Fruit fly (Drosophila melanogaster): ENCODE results near the gene Taf4.
A peak's percentile ranks its signal among the peaks of the same experiment; 100 is the strongest.

Gene Taf4

DNA sequence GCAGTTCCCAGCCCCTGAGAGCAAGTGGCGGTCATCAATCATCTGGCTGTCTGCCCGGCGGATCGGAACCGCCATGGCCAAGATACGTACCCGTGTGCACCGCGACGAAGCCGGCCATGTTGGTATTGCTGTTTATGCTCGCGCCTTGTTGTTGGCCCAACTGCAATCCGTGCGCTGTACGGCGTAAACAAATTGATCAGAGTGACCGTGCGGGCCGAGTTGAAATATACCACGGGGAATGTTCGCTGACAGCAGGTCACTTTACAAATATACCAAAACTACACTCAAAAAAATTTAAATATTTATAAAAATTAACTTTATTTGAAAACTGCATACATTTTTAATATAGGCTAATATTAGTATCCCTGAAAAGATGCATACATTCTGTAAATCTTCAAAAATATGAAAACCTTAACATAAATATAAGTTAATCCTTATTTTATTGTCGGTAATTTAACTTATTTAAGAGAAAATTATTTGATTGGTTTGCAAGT is 25.6 kb upstream of the Taf4 start, which contains the start of gene Tasp1 (continued):
- peak; percentile 53 for TF ChIP-seq tap (tag; optimal IDR thresholded peaks at IDR 0.05)
- no peak for TF ChIP-seq CG2678 (tag; optimal IDR thresholded peaks at IDR 0.05)
- no peak for TF ChIP-seq otp (GFP tag; IDR thresholded peaks at IDR 0.05)
- TF ChIP-seq cwo (GFP tag; optimal IDR thresholded peaks at IDR 0.05), result no peak
- peak; percentile 39 for TF ChIP-seq CG7271 (tag; optimal IDR thresholded peaks at IDR 0.05)
- peak; percentile 54 for TF ChIP-seq onecut (GFP tag; IDR thresholded peaks at IDR 0.05)
- TF ChIP-seq Hr51 (GFP tag; optimal IDR thresholded peaks at IDR 0.05), result peak in 1 of 2 experiments; percentile 4
- no peak for TF ChIP-seq CG1647 (GFP tag; optimal IDR thresholded peaks at IDR 0.05)
- TF ChIP-seq sim (GFP tag; IDR thresholded peaks at IDR 0.05), result peak; percentile 54; the same call in 1 of the 2 replicates
- no peak for TF ChIP-seq Hr78 (GFP tag; optimal IDR thresholded peaks at IDR 0.05)
- peak; percentile 12 for TF ChIP-seq CG12942 (GFP tag; optimal IDR thresholded peaks at IDR 0.05)
- TF ChIP-seq CG33213 (GFP tag; optimal IDR thresholded peaks at IDR 0.05), result no peak
- TF ChIP-seq Opbp (GFP tag; IDR thresholded peaks at IDR 0.05; ENCODE audit: partially characterized antibody), result peak; percentile 56; the same call in 1 of the 3 replicates
- TF ChIP-seq Myb (GFP tag; optimal IDR thresholded peaks at IDR 0.05), result no peak
- TF ChIP-seq stwl (tag; optimal IDR thresholded peaks at IDR 0.05), result peak; percentile 47
- peak; percentile 43 for TF ChIP-seq CG3281 (GFP tag; optimal IDR thresholded peaks at IDR 0.05)
- peak; percentile 41 for TF ChIP-seq Six4 (GFP tag; optimal IDR thresholded peaks at IDR 0.05)
- no peak for TF ChIP-seq pita (GFP tag; optimal IDR thresholded peaks at IDR 0.05)
- no peak for TF ChIP-seq GATAe (GFP tag; conservative IDR thresholded peaks at IDR 0.05)
- peak; percentile 20 for TF ChIP-seq Bdp1 (GFP tag; optimal IDR thresholded peaks at IDR 0.05)
- 0 out of 2 replicates have a peak, but pooled peaks have one; percentile 24 for TF ChIP-seq peb (GFP tag; IDR thresholded peaks at IDR 0.05)
- peak; percentile 52; the same call in 1 of the 2 replicates for TF ChIP-seq al (GFP tag; IDR thresholded peaks at IDR 0.05)
- no peak for TF ChIP-seq CG10543 (GFP tag; optimal IDR thresholded peaks at IDR 0.05)
- TF ChIP-seq CG34422 (GFP tag; IDR thresholded peaks at IDR 0.05), result peak; percentile 87; the same call in 2 of the 3 replicates
- TF ChIP-seq MBD-R2 (GFP tag; IDR thresholded peaks at IDR 0.05), result peak; percentile 96
- peak; percentile 5 for TF ChIP-seq CG16815 (GFP tag; optimal IDR thresholded peaks at IDR 0.05)
- TF ChIP-seq CG17361 (GFP tag; IDR thresholded peaks at IDR 0.05), result no peak; the same call in 1 of the 3 replicates
- TF ChIP-seq schlank (tag; optimal IDR thresholded peaks at IDR 0.05), result no peak
- TF ChIP-seq Sox102F (GFP tag; optimal IDR thresholded peaks at IDR 0.05), result no peak
- TF ChIP-seq CG32772 (GFP tag; IDR thresholded peaks at IDR 0.05), result peak; percentile 63
- no peak for TF ChIP-seq scrt (GFP tag; optimal IDR thresholded peaks at IDR 0.05)
- TF ChIP-seq jumu (GFP tag; optimal IDR thresholded peaks at IDR 0.05), result no peak
- peak; percentile 40 for TF ChIP-seq chn (GFP tag; optimal IDR thresholded peaks at IDR 0.05)
- TF ChIP-seq bab2 (GFP tag; optimal IDR thresholded peaks at IDR 0.05), result no peak
- TF ChIP-seq CG11093 (GFP tag; IDR thresholded peaks at IDR 0.05), result no peak
- TF ChIP-seq CG4617 (GFP tag; optimal IDR thresholded peaks at IDR 0.05; ENCODE audit: borderline replicate concordance), result peak; percentile 75
- TF ChIP-seq trh (GFP tag; optimal IDR thresholded peaks at IDR 0.05), result no peak
- TF ChIP-seq CG18619 (GFP tag; optimal IDR thresholded peaks at IDR 0.05), result peak; percentile 56
- no peak for TF ChIP-seq tll (GFP tag; optimal IDR thresholded peaks at IDR 0.05)
- peak; percentile 60 for TF ChIP-seq CG1024 (GFP tag; IDR thresholded peaks at IDR 0.05)
- TF ChIP-seq sr (GFP tag; IDR thresholded peaks at IDR 0.05), result 0 out of 3 replicates have a peak, but pooled peaks have one; percentile 25
- peak; percentile 66 for TF ChIP-seq CG9727 (GFP tag; optimal IDR thresholded peaks at IDR 0.05)
- no peak for TF ChIP-seq gt (GFP tag; IDR thresholded peaks at IDR 0.05)
- no peak for TF ChIP-seq nau (GFP tag; optimal IDR thresholded peaks at IDR 0.05)
- TF ChIP-seq Xrp1 (GFP tag; IDR thresholded peaks at IDR 0.05), result peak; percentile 79
- TF ChIP-seq Aef1 (GFP tag; IDR thresholded peaks at IDR 0.05), result peak; percentile 60
- TF ChIP-seq HHEX (GFP tag; optimal IDR thresholded peaks at IDR 0.05), result peak; percentile 5
- no peak for TF ChIP-seq pros (GFP tag; optimal IDR thresholded peaks at IDR 0.05)
- TF ChIP-seq fu2 (GFP tag; optimal IDR thresholded peaks at IDR 0.05), result no peak
- TF ChIP-seq zfh1 (GFP tag; IDR thresholded peaks at IDR 0.05), result peak; percentile 73; the same call in 2 of the 3 replicates

Data from whole organism, embryonic.